Worm (Caenorhabditis elegans): ENCODE measurements around the gene F53F4.7.

F53F4.7 gene

ce11 chrV:13653713-13654393, 40.1 kb upstream of the F53F4.7 start, which contains the start of gene lpin-1:
lpin-1 (minus strand) TSS chrV:13654129.
- TF ChIP-seq dsc-1 (tag; optimal IDR thresholded peaks at IDR 0.05) (no peak), nhr-11 (tag; optimal IDR thresholded peaks at IDR 0.05) (no peak), lin-35 (GFP tag; optimal IDR thresholded peaks at IDR 0.05) (no peak), Y116A8C.19 (tag; optimal IDR thresholded peaks at IDR 0.05; ENCODE audit: borderline replicate concordance) (no peak), tlp-1 (tag; optimal IDR thresholded peaks at IDR 0.05) (no peak), lin-13 (GFP tag; optimal IDR thresholded peaks at IDR 0.05) (no peak), sptf-1 (tag; optimal IDR thresholded peaks at IDR 0.05) (no peak), fkh-4 (tag; optimal IDR thresholded peaks at IDR 0.05; ENCODE audit: borderline replicate concordance) (no peak), lir-3 (tag; optimal IDR thresholded peaks at IDR 0.05; ENCODE audit: poor library complexity) (no peak), ces-1 (GFP tag; optimal IDR thresholded peaks at IDR 0.05) (no peak), fkh-8 (tag; optimal IDR thresholded peaks at IDR 0.05) (no peak), pag-3 (tag; optimal IDR thresholded peaks at IDR 0.05; ENCODE audit: borderline replicate concordance, insufficient read depth) (no peak), ceh-8 (GFP tag; optimal IDR thresholded peaks at IDR 0.05) (no peak), sox-4 (tag; optimal IDR thresholded peaks at IDR 0.05) (no peak), nhr-84 (tag; optimal IDR thresholded peaks at IDR 0.05) (no peak), elt-2 (tag; optimal IDR thresholded peaks at IDR 0.05) (peak; percentile 12), lsy-2 (tag; optimal IDR thresholded peaks at IDR 0.05) (no peak), efl-3 (GFP tag; optimal IDR thresholded peaks at IDR 0.05) (no peak), nhr-71 (tag; optimal IDR thresholded peaks at IDR 0.05) (peak; percentile 28), lin-14 (GFP tag; optimal IDR thresholded peaks at IDR 0.05) (peak; percentile 11), dpl-1 (GFP tag; optimal IDR thresholded peaks at IDR 0.05) (peak in 1 of 3 experiments; percentile 12), sup-37 (GFP tag; optimal IDR thresholded peaks at IDR 0.05) (no peak), ceh-82 (tag; optimal IDR thresholded peaks at IDR 0.05) (no peak), hlh-17 (GFP tag; optimal IDR thresholded peaks at IDR 0.05; ENCODE audit: borderline replicate concordance) (no peak), ets-5 (GFP tag; IDR thresholded peaks at IDR 0.05) (no peak), mab-9 (GFP tag; IDR thresholded peaks at IDR 0.05) (no peak), unc-98 (GFP tag; IDR thresholded peaks at IDR 0.05) (no peak), nhr-85 (tag) (peak; percentile 71), C34B4.2 (tag; optimal IDR thresholded peaks at IDR 0.05) (no peak), aha-1 (tag; optimal IDR thresholded peaks at IDR 0.05) (no peak), nhr-28 (tag; optimal IDR thresholded peaks at IDR 0.05) (no peak), hlh-4 (tag; optimal IDR thresholded peaks at IDR 0.05) (no peak), unc-86 (tag; optimal IDR thresholded peaks at IDR 0.05) (no peak), unc-62 (GFP tag; optimal IDR thresholded peaks at IDR 0.05) (no peak), jun-1 (tag; optimal IDR thresholded peaks at IDR 0.05) (no peak), ztf-11 (tag; optimal IDR thresholded peaks at IDR 0.05) (no peak), lin-15B (tag; optimal IDR thresholded peaks at IDR 0.05) (no peak), egl-13 (tag; optimal IDR thresholded peaks at IDR 0.05) (no peak), aly-2 (tag; optimal IDR thresholded peaks at IDR 0.05) (no peak), F16B12.6 (tag; optimal IDR thresholded peaks at IDR 0.05) (no peak), blmp-1 (tag; optimal IDR thresholded peaks at IDR 0.05) (peak; percentile 84), ztf-4 (tag; optimal IDR thresholded peaks at IDR 0.05) (peak; percentile 21), snu-23 (GFP tag; optimal IDR thresholded peaks at IDR 0.05) (peak; percentile 4), rnt-1 (tag; optimal IDR thresholded peaks at IDR 0.05) (no peak), C04F5.9 (tag; optimal IDR thresholded peaks at IDR 0.05) (no peak), mep-1 (tag; optimal IDR thresholded peaks at IDR 0.05) (peak; percentile 40), swsn-7 (tag; optimal IDR thresholded peaks at IDR 0.05) (no peak), ceh-63 (GFP tag; optimal IDR thresholded peaks at IDR 0.05) (no peak), snpc-4 (tag; optimal IDR thresholded peaks at IDR 0.05) (no peak), unc-130 (tag; optimal IDR thresholded peaks at IDR 0.05) (no peak), pqm-1 (tag; optimal IDR thresholded peaks at IDR 0.05) (no peak), ceh-90 (tag; optimal IDR thresholded peaks at IDR 0.05) (no peak)

Data from whole organism, L1 larva.